Fruit fly (Drosophila melanogaster): Measurements from ENCODE around the gene CG3386.

The CG3386 gene

dm6 chr3L:642146-642864, 40.0 kb downstream of the CG3386 start (continued):
- TF ChIP-seq btn (GFP tag; optimal IDR thresholded peaks at IDR 0.05) (no peak), ftz-f1 (GFP tag; optimal IDR thresholded peaks at IDR 0.05) (no peak), Opbp (GFP tag; IDR thresholded peaks at IDR 0.05; ENCODE audit: partially characterized antibody) (no peak), CG7745 (tag; optimal IDR thresholded peaks at IDR 0.05) (no peak), pnt (GFP tag; optimal IDR thresholded peaks at IDR 0.05) (no peak), stwl (tag; optimal IDR thresholded peaks at IDR 0.05) (no peak), YL-1 (GFP tag; optimal IDR thresholded peaks at IDR 0.05) (no peak), gcm (GFP tag; optimal IDR thresholded peaks at IDR 0.05) (peak; percentile 69), CG4404 (GFP tag; IDR thresholded peaks at IDR 0.05) (no peak), CG11695 (GFP tag; IDR thresholded peaks at IDR 0.05) (peak; percentile 20; the same call in 1 of the 3 replicates), CG18599 (GFP tag; optimal IDR thresholded peaks at IDR 0.05) (peak; percentile 50), jing (GFP tag; optimal IDR thresholded peaks at IDR 0.05) (no peak), CG8359 (GFP tag; optimal IDR thresholded peaks at IDR 0.05; ENCODE audit: borderline replicate concordance) (peak; percentile 12), CG10147 (GFP tag; optimal IDR thresholded peaks at IDR 0.05) (peak; percentile 52), rib (GFP tag; IDR thresholded peaks at IDR 0.05) (no peak), CG4820 (GFP tag; optimal IDR thresholded peaks at IDR 0.05) (peak; percentile 5), fd3F (GFP tag; optimal IDR thresholded peaks at IDR 0.05) (peak; percentile 8), Sox102F (GFP tag; optimal IDR thresholded peaks at IDR 0.05) (peak; percentile 72), dm (GFP tag; optimal IDR thresholded peaks at IDR 0.05) (no peak), Side (GFP tag; optimal IDR thresholded peaks at IDR 0.05) (no peak), CG3163 (GFP tag; optimal IDR thresholded peaks at IDR 0.05) (no peak), dati (GFP tag; IDR thresholded peaks at IDR 0.05) (no peak), kni (GFP tag; optimal IDR thresholded peaks at IDR 0.05) (no peak), CG11456 (GFP tag; IDR thresholded peaks at IDR 0.05) (no peak), Fer1 (GFP tag; optimal IDR thresholded peaks at IDR 0.05) (peak; percentile 54), CG4707 (GFP tag; optimal IDR thresholded peaks at IDR 0.05) (no peak), Gsc (GFP tag; IDR thresholded peaks at IDR 0.05) (no peak), gfzf (GFP tag; optimal IDR thresholded peaks at IDR 0.05) (no peak), sob (GFP tag; IDR thresholded peaks at IDR 0.05) (no peak), mirr (GFP tag; optimal IDR thresholded peaks at IDR 0.05) (peak; percentile 30), CG10462 (GFP tag; optimal IDR thresholded peaks at IDR 0.05) (peak; percentile 22), CG12744 (GFP tag; optimal IDR thresholded peaks at IDR 0.05) (no peak), kah (GFP tag; optimal IDR thresholded peaks at IDR 0.05) (peak; percentile 40), HLH4C (GFP tag; IDR thresholded peaks at IDR 0.05; ENCODE audit: partially characterized antibody) (no peak), CG2120 (GFP tag; optimal IDR thresholded peaks at IDR 0.05) (peak; percentile 35), CG7271 (tag; optimal IDR thresholded peaks at IDR 0.05) (no peak), ken (GFP tag; IDR thresholded peaks at IDR 0.05) (0 out of 3 replicates have a peak, but pooled peaks have one; percentile 46), CG1024 (GFP tag; IDR thresholded peaks at IDR 0.05) (no peak), ham (GFP tag; IDR thresholded peaks at IDR 0.05) (no peak), CG3726 (GFP tag; IDR thresholded peaks at IDR 0.05) (no peak), sr (GFP tag; IDR thresholded peaks at IDR 0.05) (no peak), phol (tag; optimal IDR thresholded peaks at IDR 0.05) (peak; percentile 81), zfh2 (GFP tag; optimal IDR thresholded peaks at IDR 0.05) (no peak), oc (tag; optimal IDR thresholded peaks at IDR 0.05) (no peak), Dip3 (GFP tag; optimal IDR thresholded peaks at IDR 0.05) (no peak), CG15073 (GFP tag; optimal IDR thresholded peaks at IDR 0.05) (no peak), org-1 (GFP tag; optimal IDR thresholded peaks at IDR 0.05) (no peak), salm (tag; optimal IDR thresholded peaks at IDR 0.05) (peak; percentile 26), hth (optimal IDR thresholded peaks at IDR 0.05) (no peak), mam (GFP tag; optimal IDR thresholded peaks at IDR 0.05) (no peak), cad (GFP tag; optimal IDR thresholded peaks at IDR 0.05) (no peak)
